ENCODE assay signal across 7 fruit fly cellular contexts in the genomic region with DNA sequence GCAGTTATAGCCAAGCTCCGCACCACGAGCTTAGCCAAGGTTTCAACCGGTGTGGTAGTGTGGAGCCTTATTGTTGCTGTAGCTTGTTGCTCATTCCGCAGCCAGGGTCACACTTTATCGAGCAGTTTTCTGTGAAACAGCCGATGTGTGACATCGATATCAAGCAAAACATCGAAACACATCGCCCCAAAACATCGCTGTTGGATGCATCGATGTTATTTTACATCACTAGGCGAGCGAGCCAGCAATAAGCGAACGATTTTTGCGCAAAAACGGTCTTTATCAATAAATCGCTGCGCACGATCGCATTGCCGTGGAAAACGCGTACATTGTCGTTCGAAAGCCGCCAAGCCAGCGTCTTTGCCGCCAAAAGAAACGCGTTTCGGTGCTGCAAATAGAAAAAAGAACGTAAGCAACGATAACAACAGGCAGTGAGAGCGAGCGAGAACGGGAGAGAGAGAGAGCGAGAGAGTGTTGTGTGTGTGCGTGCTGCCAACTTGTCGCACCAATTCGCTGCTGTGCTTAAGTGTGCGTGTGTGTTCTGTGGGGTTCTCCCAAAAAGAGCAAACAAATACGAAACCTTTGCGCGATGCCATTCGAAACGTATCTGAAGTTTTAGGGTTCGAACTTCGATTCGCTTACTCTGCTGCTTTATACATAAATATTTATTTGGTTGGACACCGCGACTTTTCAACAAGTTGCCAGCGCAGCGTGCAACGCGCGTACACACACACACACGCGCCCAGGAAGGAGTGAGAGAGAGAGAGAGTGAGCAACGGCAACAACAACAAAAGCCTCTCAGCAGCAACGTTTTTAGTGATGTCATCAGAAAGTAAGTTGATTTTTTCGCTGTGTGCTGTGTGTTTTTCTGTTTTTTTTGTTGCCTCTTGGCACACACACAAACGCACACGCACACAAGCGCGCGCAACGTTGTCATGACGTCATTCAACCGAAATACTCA.
A peak's percentile ranks its signal among the peaks of the same experiment; 100 is the strongest.
TF ChIP-seq lines count a peak whose summit lies in the region.

No protein-coding gene starts in this region.

- peak; percentile 72 for TF ChIP-seq CTCF in S2 (optimal IDR thresholded peaks at IDR 0.05; lab: Kevin White, UChicago)
- peak; percentile 74 for TF ChIP-seq CTCF in whole organism, embryonic (GFP tag; optimal IDR thresholded peaks at IDR 0.05; lab: Kevin White, UChicago)

TF ChIP-seq in whole organism, 6 proteins besides CTCF, POLR2A, EP300 and RAD21:
- no peak for TF ChIP-seq usp (GFP tag; optimal IDR thresholded peaks at IDR 0.05; lab: Kevin White, UChicago)
- TF ChIP-seq CG8478 (optimal IDR thresholded peaks at IDR 0.05; lab: Kevin White, UChicago), result peak; percentile 76
- no peak for TF ChIP-seq psq (optimal IDR thresholded peaks at IDR 0.05; lab: Kevin White, UChicago)
- TF ChIP-seq EcR (GFP tag; optimal IDR thresholded peaks at IDR 0.05; lab: Kevin White, UChicago), result no peak
- no peak for TF ChIP-seq pan (optimal IDR thresholded peaks at IDR 0.05; lab: Kevin White, UChicago)
- peak; percentile 95 for TF ChIP-seq Dll (optimal IDR thresholded peaks at IDR 0.05; lab: Kevin White, UChicago)

TF ChIP-seq in whole organism, adult, 20 proteins besides CTCF, POLR2A, EP300 and RAD21:
- TF ChIP-seq tj (GFP tag; optimal IDR thresholded peaks at IDR 0.05; lab: Kevin White, UChicago) (peak; percentile 93), Mnt (GFP tag; optimal IDR thresholded peaks at IDR 0.05; lab: Kevin White, UChicago) (peak; percentile 55), CG11617 (GFP tag; optimal IDR thresholded peaks at IDR 0.05; lab: Kevin White, UChicago) (peak; percentile 54), CG5204 (GFP tag; optimal IDR thresholded peaks at IDR 0.05; lab: Kevin White, UChicago) (no peak), cic (GFP tag; optimal IDR thresholded peaks at IDR 0.05; lab: Kevin White, UChicago) (peak; percentile 27), Crg-1 (GFP tag; optimal IDR thresholded peaks at IDR 0.05; lab: Kevin White, UChicago) (peak; percentile 28), CG7045 (GFP tag; optimal IDR thresholded peaks at IDR 0.05; lab: Kevin White, UChicago) (no peak), bab1 (GFP tag; optimal IDR thresholded peaks at IDR 0.05; lab: Kevin White, UChicago) (peak; percentile 40), CG1620 (GFP tag; optimal IDR thresholded peaks at IDR 0.05; lab: Kevin White, UChicago) (peak; percentile 61), CG7101 (tag; optimal IDR thresholded peaks at IDR 0.05; lab: Kevin White, UChicago) (peak; percentile 22), CG33017 (tag; optimal IDR thresholded peaks at IDR 0.05; lab: Kevin White, UChicago) (no peak), pad (GFP tag; optimal IDR thresholded peaks at IDR 0.05; lab: Kevin White, UChicago) (peak; percentile 3), CG14711 (tag; optimal IDR thresholded peaks at IDR 0.05; lab: Kevin White, UChicago) (peak; percentile 12)

TF ChIP-seq in whole organism, embryonic, 481 proteins besides CTCF, POLR2A, EP300 and RAD21 (continues in another document):
- no peak for TF ChIP-seq cad (GFP tag; optimal IDR thresholded peaks at IDR 0.05; lab: Kevin White, UChicago)
- TF ChIP-seq CG31224 (GFP tag; IDR thresholded peaks at IDR 0.05; lab: Robert Waterston, UW), result no peak
- peak; percentile 89 for TF ChIP-seq Dp (GFP tag; optimal IDR thresholded peaks at IDR 0.05; lab: Kevin White, UChicago)
- TF ChIP-seq CG13775 (GFP tag; optimal IDR thresholded peaks at IDR 0.05; lab: Kevin White, UChicago), result peak; percentile 9
- no peak for TF ChIP-seq btn (GFP tag; optimal IDR thresholded peaks at IDR 0.05; lab: Kevin White, UChicago)
- TF ChIP-seq ATbp (GFP tag; optimal IDR thresholded peaks at IDR 0.05; lab: Kevin White, UChicago), result no peak
- peak; percentile 74 to 93 for TF ChIP-seq Trl (optimal IDR thresholded peaks at IDR 0.05; lab: Kevin White, UChicago)
- TF ChIP-seq Trl (GFP tag; optimal IDR thresholded peaks at IDR 0.05; lab: Kevin White, UChicago), result peak; percentile 10
- TF ChIP-seq lab (GFP tag; optimal IDR thresholded peaks at IDR 0.05; lab: Kevin White, UChicago), result peak; percentile 31
- peak; percentile 80 for TF ChIP-seq MESR4 (GFP tag; optimal IDR thresholded peaks at IDR 0.05; lab: Kevin White, UChicago)
- peak; percentile 58 for TF ChIP-seq zfh2 (GFP tag; optimal IDR thresholded peaks at IDR 0.05; lab: Kevin White, UChicago)
- no peak for TF ChIP-seq tio (GFP tag; optimal IDR thresholded peaks at IDR 0.05; lab: Kevin White, UChicago)
- no peak for TF ChIP-seq CG16815 (GFP tag; optimal IDR thresholded peaks at IDR 0.05; lab: Kevin White, UChicago)
- TF ChIP-seq Myb (GFP tag; optimal IDR thresholded peaks at IDR 0.05; lab: Kevin White, UChicago), result peak; percentile 79
- TF ChIP-seq CG14965 (GFP tag; optimal IDR thresholded peaks at IDR 0.05; lab: Kevin White, UChicago; ENCODE audit: borderline replicate concordance), result no peak

TF ChIP-seq in whole organism, prepupa, 60 proteins besides CTCF, POLR2A, EP300 and RAD21 (continues in another document):
- TF ChIP-seq CG8632 (GFP tag; optimal IDR thresholded peaks at IDR 0.05; lab: Kevin White, UChicago) (peak; percentile 35), eg (GFP tag; IDR thresholded peaks at IDR 0.05; lab: Robert Waterston, UW) (peak; percentile 91), fd85E (GFP tag; optimal IDR thresholded peaks at IDR 0.05; lab: Kevin White, UChicago) (no peak), CG10669 (GFP tag; optimal IDR thresholded peaks at IDR 0.05; lab: Kevin White, UChicago) (peak; percentile 72), OdsH (GFP tag; optimal IDR thresholded peaks at IDR 0.05; lab: Kevin White, UChicago) (no peak), Eip93F (GFP tag; optimal IDR thresholded peaks at IDR 0.05; lab: Kevin White, UChicago) (peak; percentile 68), CG8319 (GFP tag; optimal IDR thresholded peaks at IDR 0.05; lab: Kevin White, UChicago) (peak; percentile 21), pdm3 (GFP tag; optimal IDR thresholded peaks at IDR 0.05; lab: Kevin White, UChicago) (no peak), CG31627 (GFP tag; optimal IDR thresholded peaks at IDR 0.05; lab: Kevin White, UChicago) (no peak), CG15336 (GFP tag; IDR thresholded peaks at IDR 0.05; lab: Robert Waterston, UW) (peak; percentile 84), net (GFP tag; optimal IDR thresholded peaks at IDR 0.05; lab: Kevin White, UChicago) (peak; percentile 66), esn (GFP tag; optimal IDR thresholded peaks at IDR 0.05; lab: Kevin White, UChicago) (peak; percentile 56), svp (GFP tag; lab: Kevin White, UChicago) (no peak), lz (GFP tag; optimal IDR thresholded peaks at IDR 0.05; lab: Kevin White, UChicago) (no peak), acj6 (GFP tag; optimal IDR thresholded peaks at IDR 0.05; lab: Kevin White, UChicago) (no peak), CG6808 (GFP tag; optimal IDR thresholded peaks at IDR 0.05; lab: Kevin White, UChicago) (peak; percentile 93)

TF ChIP-seq in whole organism, pupa, 21 proteins besides CTCF, POLR2A, EP300 and RAD21 (continues in another document):
- TF ChIP-seq CG8159 (tag; optimal IDR thresholded peaks at IDR 0.05; lab: Kevin White, UChicago) (peak; percentile 67), D1 (tag; optimal IDR thresholded peaks at IDR 0.05; lab: Kevin White, UChicago) (no peak), CG14655 (GFP tag; optimal IDR thresholded peaks at IDR 0.05; lab: Kevin White, UChicago) (no peak), CG10348 (GFP tag; IDR thresholded peaks at IDR 0.05; lab: Robert Waterston, UW) (no peak), CG15710 (tag; optimal IDR thresholded peaks at IDR 0.05; lab: Kevin White, UChicago) (peak; percentile 69), fd96Ca (GFP tag; IDR thresholded peaks at IDR 0.05; lab: Robert Waterston, UW) (peak; percentile 76; the same call in 2 of the 3 replicates), Snoo (tag; optimal IDR thresholded peaks at IDR 0.05; lab: Kevin White, UChicago) (peak; percentile 74), EcR (GFP tag; optimal IDR thresholded peaks at IDR 0.05; lab: Kevin White, UChicago) (peak; percentile 16), Pif1A (GFP tag; optimal IDR thresholded peaks at IDR 0.05; lab: Kevin White, UChicago) (no peak), CG8301 (tag; optimal IDR thresholded peaks at IDR 0.05; lab: Kevin White, UChicago) (peak; percentile 77), CG9948 (tag; optimal IDR thresholded peaks at IDR 0.05; lab: Kevin White, UChicago) (peak; percentile 60), CG34367 (tag; optimal IDR thresholded peaks at IDR 0.05; lab: Kevin White, UChicago) (peak; percentile 79), CG17806 (tag; optimal IDR thresholded peaks at IDR 0.05; lab: Kevin White, UChicago) (peak; percentile 56), CG4496 (GFP tag; IDR thresholded peaks at IDR 0.05; lab: Robert Waterston, UW) (peak; percentile 93), Pif1B (GFP tag; optimal IDR thresholded peaks at IDR 0.05; lab: Kevin White, UChicago) (peak; percentile 77), gl (tag; optimal IDR thresholded peaks at IDR 0.05; lab: Kevin White, UChicago) (peak; percentile 96), rn (GFP tag; IDR thresholded peaks at IDR 0.05; lab: Robert Waterston, UW) (peak; percentile 62; the same call in 1 of the 2 replicates)

TF ChIP-seq in whole organism, wandering third instar larva, 38 proteins besides CTCF, POLR2A, EP300 and RAD21 (continues in another document):
- TF ChIP-seq sv (GFP tag; optimal IDR thresholded peaks at IDR 0.05; lab: Kevin White, UChicago) (no peak), CG32264 (GFP tag; optimal IDR thresholded peaks at IDR 0.05; lab: Kevin White, UChicago) (no peak), CrebA (GFP tag; optimal IDR thresholded peaks at IDR 0.05; lab: Kevin White, UChicago; ENCODE audit: borderline replicate concordance) (no peak), brk (GFP tag; optimal IDR thresholded peaks at IDR 0.05; lab: Kevin White, UChicago) (no peak), usp (GFP tag; optimal IDR thresholded peaks at IDR 0.05; lab: Kevin White, UChicago) (no peak), h (GFP tag; optimal IDR thresholded peaks at IDR 0.05; lab: Kevin White, UChicago) (peak; percentile 18), CG9705 (GFP tag; optimal IDR thresholded peaks at IDR 0.05; lab: Kevin White, UChicago) (peak; percentile 46), dmrt93B (GFP tag; optimal IDR thresholded peaks at IDR 0.05; lab: Kevin White, UChicago) (no peak), dl (GFP tag; optimal IDR thresholded peaks at IDR 0.05; lab: Kevin White, UChicago; ENCODE audit: insufficient read depth in 1 of 2, partially characterized antibody in 2 of 2) (peak; percentile 17 to 70), foxo (GFP tag; optimal IDR thresholded peaks at IDR 0.05; lab: Kevin White, UChicago) (peak in 1 of 2 experiments; percentile 1), sage (GFP tag; optimal IDR thresholded peaks at IDR 0.05; lab: Kevin White, UChicago) (no peak), GATAd (GFP tag; optimal IDR thresholded peaks at IDR 0.05; lab: Kevin White, UChicago) (no peak), Dfd (GFP tag; optimal IDR thresholded peaks at IDR 0.05; lab: Kevin White, UChicago) (no peak), Vsx2 (GFP tag; optimal IDR thresholded peaks at IDR 0.05; lab: Kevin White, UChicago; ENCODE audit: partially characterized antibody) (no peak), Dif (GFP tag; optimal IDR thresholded peaks at IDR 0.05; lab: Kevin White, UChicago; ENCODE audit: partially characterized antibody) (peak; percentile 72), Abd-B (GFP tag; optimal IDR thresholded peaks at IDR 0.05; lab: Kevin White, UChicago) (peak; percentile 54), psq (GFP tag; optimal IDR thresholded peaks at IDR 0.05; lab: Kevin White, UChicago) (peak; percentile 15), Hr78 (GFP tag; optimal IDR thresholded peaks at IDR 0.05; lab: Kevin White, UChicago) (peak; percentile 43)
